Worm (Caenorhabditis elegans): Measurements from ENCODE around the gene adal-1.

- TF ChIP-seq dmd-4 (tag; optimal IDR thresholded peaks at IDR 0.05) (no peak), zag-1 (tag; optimal IDR thresholded peaks at IDR 0.05) (no peak), ceh-82 (tag; optimal IDR thresholded peaks at IDR 0.05) (no peak), elt-1 (tag; optimal IDR thresholded peaks at IDR 0.05) (no peak)
Measured at ce11 chrII:6880067-6880466, 13.4 kb downstream of the adal-1 start, which contains the start of gene C44B7.7.

Data from whole organism, L2 larva.